Fruit fly (Drosophila melanogaster) whole organism, embryonic: ENCODE measurements around the gene Ttc19.

ENCODE experiments used
- Antp ChIP-seq: fragments of 200-800 bp; sonication (Bioruptor generic); optimal IDR thresholded peaks from 3 replicates; lab custom pipeline; 2016; ENCODE audit warnings: missing biosample characterization, missing genetic modification characterization
- Asciz ChIP-seq: fragments of 200-800 bp; sonication (Bioruptor generic); optimal IDR thresholded peaks from 2 replicates; lab custom pipeline; 2017; ENCODE audit warnings: missing biosample characterization, mild to moderate bottlenecking, missing genetic modification characterization, missing genetic modification reagents
- Atf6 ChIP-seq: fragments of 200-800 bp; sonication (Bioruptor generic); IDR thresholded peaks from 2 replicates; pipeline ENCODE4 v1.3.6; 2022; ENCODE audit warnings: missing biosample characterization, missing genetic modification characterization
- Bdp1 ChIP-seq: fragments of 200-800 bp; sonication (Bioruptor generic); optimal IDR thresholded peaks from 3 replicates; lab custom pipeline; 2016; ENCODE audit warnings: missing biosample characterization, missing genetic modification characterization
- Bgb ChIP-seq: fragments of 200-800 bp; sonication (Bioruptor generic); IDR thresholded peaks from 2 replicates; pipeline ENCODE4 v1.3.6; 2022; ENCODE audit warnings: missing biosample characterization, missing genetic modification characterization; ENCODE audit not compliant: partially characterized antibody
- C15 ChIP-seq: fragments of 200-800 bp; sonication (Bioruptor generic); IDR thresholded peaks from 3 replicates; pipeline ENCODE4 v1.3.6; 2022; ENCODE audit warnings: missing biosample characterization, missing genetic modification characterization
- CG11560 ChIP-seq: fragments of 200-800 bp; sonication (Bioruptor generic); IDR thresholded peaks from 3 replicates; pipeline ENCODE4 v1.3.6; 2022; ENCODE audit warnings: missing biosample characterization, missing genetic modification characterization
- CG11695 ChIP-seq: fragments of 200-800 bp; sonication (Bioruptor generic); IDR thresholded peaks from 3 replicates; pipeline ENCODE4 v1.3.6; 2022; ENCODE audit warnings: missing biosample characterization, missing genetic modification characterization
- CG11696 ChIP-seq: fragments of 200-800 bp; sonication (Bioruptor generic); IDR thresholded peaks from 2 replicates; pipeline ENCODE4 v1.3.6; 2022; ENCODE audit warnings: missing biosample characterization, missing genetic modification characterization
- CG12104 ChIP-seq: fragments of 200-800 bp; sonication (Bioruptor generic); optimal IDR thresholded peaks from 3 replicates; lab custom pipeline; 2016; ENCODE audit warnings: missing biosample characterization, missing genetic modification characterization
- CG12744 ChIP-seq: fragments of 200-800 bp; sonication (Bioruptor generic); optimal IDR thresholded peaks from 2 replicates; lab custom pipeline; 2016; ENCODE audit warnings: missing biosample characterization, missing genetic modification characterization
- CG14441 ChIP-seq: fragments of 200-800 bp; sonication (Bioruptor generic); IDR thresholded peaks from 2 replicates; pipeline ENCODE4 v1.3.6; 2022; ENCODE audit warnings: missing biosample characterization, missing genetic modification characterization
- CG15601 ChIP-seq: fragments of 200-800 bp; sonication (Bioruptor generic); optimal IDR thresholded peaks from 3 replicates; lab custom pipeline; 2019; ENCODE audit warnings: missing biosample characterization, mild to moderate bottlenecking, missing genetic modification characterization, moderate library complexity
- CG1602 ChIP-seq: fragments of 200-800 bp; sonication (Bioruptor generic); optimal IDR thresholded peaks from 3 replicates; lab custom pipeline; 2016; ENCODE audit warnings: missing biosample characterization, missing genetic modification characterization
- CG18476 ChIP-seq: fragments of 200-800 bp; sonication (Bioruptor generic); optimal IDR thresholded peaks from 2 replicates; lab custom pipeline; 2016; ENCODE audit warnings: missing biosample characterization, mild to moderate bottlenecking, missing genetic modification characterization
- CG18599 ChIP-seq: fragments of 200-800 bp; sonication (Bioruptor generic); optimal IDR thresholded peaks from 3 replicates; lab custom pipeline; 2017; ENCODE audit warnings: missing biosample characterization, missing genetic modification characterization, mild to moderate bottlenecking, moderate library complexity, missing genetic modification reagents
- CG18764 ChIP-seq: fragments of 200-800 bp; sonication (Bioruptor generic); optimal IDR thresholded peaks from 3 replicates; lab custom pipeline; 2016; ENCODE audit warnings: missing biosample characterization, missing genetic modification characterization
- CG2712 ChIP-seq: fragments of 200-800 bp; optimal IDR thresholded peaks from 3 replicates; lab custom pipeline; 2019; ENCODE audit warnings: missing biosample characterization, mild to moderate bottlenecking, missing genetic modification characterization, moderate library complexity
- CG2889 ChIP-seq: fragments of 200-800 bp; sonication (Bioruptor generic); IDR thresholded peaks from 3 replicates; pipeline ENCODE4 v1.3.6; 2022; ENCODE audit warnings: missing biosample characterization, missing genetic modification characterization
- CG31441 ChIP-seq: fragments of 200-800 bp; sonication (Bioruptor generic); IDR thresholded peaks from 2 replicates; pipeline ENCODE4 v1.3.6; 2022; ENCODE audit warnings: missing biosample characterization, missing genetic modification characterization
- CG34422 ChIP-seq: fragments of 200-800 bp; sonication (Bioruptor generic); IDR thresholded peaks from 3 replicates; pipeline ENCODE4 v1.3.6; 2022; ENCODE audit warnings: missing biosample characterization, missing genetic modification characterization
- CG4328 ChIP-seq: fragments of 200-800 bp; sonication (Bioruptor generic); optimal IDR thresholded peaks from 3 replicates; lab custom pipeline; 2017; ENCODE audit warnings: missing biosample characterization, missing genetic modification reagents, missing genetic modification characterization
- CG4360 ChIP-seq: fragments of 200-800 bp; sonication (Bioruptor generic); IDR thresholded peaks from 2 replicates; pipeline ENCODE4 v1.3.6; 2022; ENCODE audit warnings: missing biosample characterization, missing genetic modification characterization
- CG6175 ChIP-seq: fragments of 200-800 bp; sonication (Bioruptor generic); IDR thresholded peaks from 3 replicates; pipeline ENCODE4 v1.3.6; 2022; ENCODE audit warnings: missing biosample characterization, missing genetic modification characterization
- Ets65A ChIP-seq: fragments of 200-800 bp; sonication (Bioruptor generic); peaks from one replicate; lab custom pipeline; 2016; ENCODE audit warnings: missing biosample characterization, missing genetic modification characterization
- HLH4C ChIP-seq: fragments of 200-800 bp; sonication (Bioruptor generic); IDR thresholded peaks from 3 replicates; pipeline ENCODE4 v1.3.6; 2022; ENCODE audit warnings: missing biosample characterization, missing genetic modification characterization; ENCODE audit not compliant: partially characterized antibody
- Hmr ChIP-seq: fragments of 200-800 bp; sonication (Bioruptor generic); optimal IDR thresholded peaks from 3 replicates; lab custom pipeline; 2017; ENCODE audit warnings: mild to moderate bottlenecking, missing biosample characterization, missing genetic modification reagents, missing genetic modification characterization
- Hmx ChIP-seq: fragments of 200-800 bp; sonication (Bioruptor generic); optimal IDR thresholded peaks from 2 replicates; lab custom pipeline; 2016; ENCODE audit warnings: missing biosample characterization, missing genetic modification characterization
- Hsf ChIP-seq: fragments of 200-800 bp; sonication (Bioruptor generic); optimal IDR thresholded peaks from 3 replicates; lab custom pipeline; 2016; ENCODE audit warnings: missing biosample characterization, missing genetic modification characterization
- Meics ChIP-seq: fragments of 200-800 bp; sonication (Bioruptor generic); optimal IDR thresholded peaks from 2 replicates; lab custom pipeline; 2017; ENCODE audit warnings: missing biosample characterization, mild to moderate bottlenecking, missing genetic modification characterization
- NK7.1 ChIP-seq: fragments of 200-800 bp; sonication (Bioruptor generic); optimal IDR thresholded peaks from 3 replicates; lab custom pipeline; 2016; ENCODE audit warnings: missing biosample characterization, missing genetic modification characterization
- Rx ChIP-seq: fragments of 200-800 bp; sonication (Bioruptor generic); IDR thresholded peaks from 2 replicates; pipeline ENCODE4 v1.3.6; 2022; ENCODE audit warnings: missing biosample characterization, missing genetic modification characterization
- Six4 ChIP-seq: fragments of 200-800 bp; sonication (Bioruptor generic); optimal IDR thresholded peaks from 2 replicates; lab custom pipeline; 2016; ENCODE audit warnings: missing biosample characterization, missing genetic modification characterization
- Xrp1 ChIP-seq: fragments of 200-800 bp; sonication (Bioruptor generic); IDR thresholded peaks from 2 replicates; pipeline ENCODE4 v1.3.6; 2022; ENCODE audit warnings: missing biosample characterization, missing genetic modification characterization
- abd-A ChIP-seq: fragments of 200-800 bp; sonication (Bioruptor generic); optimal IDR thresholded peaks from 3 replicates; lab custom pipeline; 2019; ENCODE audit warnings: missing biosample characterization, mild to moderate bottlenecking, missing genetic modification characterization, moderate library complexity
- chinmo ChIP-seq: fragments of 200-800 bp; sonication (Bioruptor generic); IDR thresholded peaks from 4 replicates; pipeline ENCODE4 v1.3.6; 2022; ENCODE audit warnings: missing biosample characterization, missing genetic modification characterization; ENCODE audit not compliant: partially characterized antibody
- ci ChIP-seq: fragments of 200-800 bp; sonication (Bioruptor generic); IDR thresholded peaks from 3 replicates; pipeline ENCODE4 v1.3.6; 2022; ENCODE audit warnings: missing biosample characterization, missing genetic modification characterization
- corto ChIP-seq: fragments of 200-800 bp; sonication (Bioruptor generic); optimal IDR thresholded peaks from 2 replicates; lab custom pipeline; 2016; ENCODE audit warnings: missing biosample characterization, mild to moderate bottlenecking, missing genetic modification characterization, moderate library complexity
- croc ChIP-seq: fragments of 200-800 bp; sonication (Bioruptor generic); conservative IDR thresholded peaks from 3 replicates; pipeline ENCODE4 v1.3.6; 2022; ENCODE audit warnings: missing biosample characterization, missing genetic modification characterization
- crol ChIP-seq: fragments of 200-800 bp; sonication (Bioruptor generic); IDR thresholded peaks from 2 replicates; pipeline ENCODE4 v1.3.6; 2022; ENCODE audit warnings: missing biosample characterization, missing genetic modification characterization
- exex ChIP-seq: fragments of 200-800 bp; sonication (Bioruptor generic); optimal IDR thresholded peaks from 4 replicates; lab custom pipeline; 2018; ENCODE audit warnings: missing biosample characterization, mild to moderate bottlenecking, missing genetic modification characterization, moderate library complexity
- lbe ChIP-seq: fragments of 200-800 bp; sonication (Bioruptor generic); optimal IDR thresholded peaks from 2 replicates; lab custom pipeline; 2016; ENCODE audit warnings: missing biosample characterization, mild to moderate bottlenecking, missing genetic modification characterization
- pros ChIP-seq: fragments of 200-800 bp; sonication (Bioruptor generic); optimal IDR thresholded peaks from 3 replicates; lab custom pipeline; 2019; ENCODE audit warnings: missing biosample characterization, mild to moderate bottlenecking, missing genetic modification characterization, moderate library complexity
- sc ChIP-seq, 3 experiments: fragments of >200 bp in 2 of 3; fragments of 200-800 bp in 1 of 3; sonication (Bioruptor generic) in 1 of 3; optimal IDR thresholded peaks; 2 replicates in 2 of 3; 3 replicates in 1 of 3; lab custom pipeline; 2017; ENCODE audit warnings: mild to moderate bottlenecking in 1 of 3, missing biosample characterization in 1 of 3, missing genetic modification characterization in 1 of 3, missing genetic modification reagents in 1 of 3
- sd ChIP-seq: fragments of 200-800 bp; sonication (Bioruptor generic); optimal IDR thresholded peaks from 3 replicates; lab custom pipeline; 2018; ENCODE audit warnings: missing biosample characterization, mild to moderate bottlenecking, missing genetic modification characterization, moderate library complexity
- sens ChIP-seq: fragments of 200-800 bp; sonication (Bioruptor generic); peaks from one replicate; lab custom pipeline; 2016; ENCODE audit warnings: missing biosample characterization, missing genetic modification characterization
- slbo ChIP-seq: fragments of 200-800 bp; sonication (Bioruptor generic); IDR thresholded peaks from 2 replicates; pipeline ENCODE4 v1.3.6; 2022; ENCODE audit warnings: missing biosample characterization, missing genetic modification characterization
- trem ChIP-seq: fragments of 200-800 bp; optimal IDR thresholded peaks from 3 replicates; lab custom pipeline; 2019; ENCODE audit warnings: missing biosample characterization, mild to moderate bottlenecking, missing genetic modification characterization, moderate library complexity
- twi ChIP-seq: fragments of 200-800 bp; optimal IDR thresholded peaks from 2 replicates; lab custom pipeline; 2019; ENCODE audit warnings: missing biosample characterization, mild to moderate bottlenecking, missing genetic modification characterization, moderate library complexity

Gene Ttc19

DNA sequence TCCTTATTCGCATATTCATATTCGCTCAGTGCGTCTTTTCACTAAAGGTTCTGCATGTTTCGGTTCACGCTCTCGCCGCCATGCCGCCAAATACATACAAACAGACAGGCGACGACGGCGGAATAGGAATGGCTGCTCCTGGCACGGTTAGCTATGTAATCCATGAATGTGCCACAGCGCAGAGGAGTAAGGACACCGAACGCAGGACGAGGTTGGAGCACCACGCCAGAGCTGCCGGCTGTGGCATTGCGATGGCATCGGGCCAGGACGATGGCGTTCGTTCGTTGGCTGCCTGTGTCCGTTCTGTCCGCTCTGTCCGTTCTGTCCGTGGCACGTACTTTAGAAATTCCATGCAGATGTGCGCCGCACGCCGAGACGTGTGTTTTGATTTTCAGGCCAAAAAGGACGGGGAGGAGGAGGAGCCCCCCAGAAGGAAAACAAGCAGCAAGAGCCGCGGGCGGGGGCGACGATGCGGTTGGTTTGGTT is 30.0 kb downstream of the Ttc19 start (continued):
- peak; percentile 33; the same call in 1 of the 2 replicates for TF ChIP-seq Bgb
- TF ChIP-seq chinmo (GFP tag; lab: Robert Waterston, UW): no peak
- TF ChIP-seq Atf6 (GFP tag; lab: Robert Waterston, UW): no peak
- TF ChIP-seq trem: no peak
- 0 out of 3 replicates have a peak, but pooled peaks have one; percentile 10 for TF ChIP-seq CG2889 (GFP tag; lab: Robert Waterston, UW)
- TF ChIP-seq lbe (GFP tag; lab: Kevin White, UChicago): no peak
- TF ChIP-seq CG2712: no peak
- no peak for TF ChIP-seq CG15601
- no peak for TF ChIP-seq CG18764
- TF ChIP-seq CG12104 (GFP tag; lab: Kevin White, UChicago): peak; percentile 31
- peak; percentile 5 for TF ChIP-seq abd-A
- peak; percentile 82 for TF ChIP-seq crol
- 0 out of 2 replicates have a peak, but pooled peaks have one; percentile 4 for TF ChIP-seq CG31441 (GFP tag; lab: Robert Waterston, UW)
- 0 out of 3 replicates have a peak, but pooled peaks have one; percentile 4 for TF ChIP-seq croc (GFP tag; lab: Robert Waterston, UW)
- peak; percentile 44 for TF ChIP-seq Ets65A
- no peak for TF ChIP-seq Rx (GFP tag; lab: Robert Waterston, UW)
- peak; percentile 72 for TF ChIP-seq sd (tag; lab: Kevin White, UChicago)
- no peak for TF ChIP-seq Antp (GFP tag; lab: Kevin White, UChicago)
- no peak for TF ChIP-seq CG11560
- peak; percentile 57 for TF ChIP-seq CG18599 (GFP tag; lab: Kevin White, UChicago)
- TF ChIP-seq slbo: 0 out of 2 replicates have a peak, but pooled peaks have one; percentile 1

DNA sequence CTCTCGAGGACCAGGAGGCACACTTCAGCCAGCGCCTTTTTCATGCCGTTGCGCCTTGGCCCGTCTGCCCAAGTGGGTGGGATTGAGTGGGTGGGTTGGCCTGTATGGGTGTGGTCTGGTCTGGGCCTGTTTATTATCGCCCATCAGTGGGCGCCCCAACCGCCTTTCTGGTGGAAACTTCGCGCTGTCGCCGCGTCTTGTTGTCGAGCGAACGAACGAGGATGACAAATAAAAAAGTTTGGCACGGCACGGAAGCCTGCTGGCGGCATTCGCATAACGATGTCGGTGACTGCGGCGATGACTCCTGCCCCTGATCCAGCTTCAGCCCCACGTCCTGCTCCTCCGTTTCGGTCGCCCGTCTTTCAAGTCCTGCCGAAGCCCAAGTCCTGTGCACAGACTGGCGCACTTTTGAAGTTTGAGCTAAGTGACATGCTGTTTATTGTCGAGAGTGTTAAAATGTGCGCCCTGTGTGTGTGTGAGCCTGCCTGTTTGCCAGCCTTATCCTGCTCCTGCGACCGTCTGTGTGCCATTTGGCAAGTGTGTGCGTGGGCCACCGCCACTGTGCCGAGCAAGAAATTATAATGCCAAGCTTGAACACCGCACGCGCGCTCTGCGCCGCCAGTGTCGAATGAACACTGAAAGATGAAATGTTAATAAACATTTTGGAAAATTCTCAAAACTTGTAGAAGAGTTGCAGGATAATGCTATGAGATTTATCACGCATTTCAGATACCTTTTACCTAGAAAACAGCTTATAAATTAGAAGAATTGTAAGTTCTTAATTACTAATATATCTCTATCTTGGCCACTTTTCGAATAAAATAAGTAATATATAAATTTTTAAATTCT is 30.7 kb downstream of the Ttc19 start:
- TF ChIP-seq CG18476: peak; percentile 61
- TF ChIP-seq corto: no peak
- peak; percentile 36 for TF ChIP-seq CG1602
- no peak for TF ChIP-seq CG6175 (GFP tag; lab: Robert Waterston, UW)
- peak; percentile 39 for TF ChIP-seq twi (tag; lab: Kevin White, UChicago)
- TF ChIP-seq Asciz (GFP tag; lab: Kevin White, UChicago): peak; percentile 70
- no peak for TF ChIP-seq Hmx (GFP tag; lab: Kevin White, UChicago)
- peak; percentile 29 for TF ChIP-seq Hsf
- no peak for TF ChIP-seq sc (optimal IDR thresholded peaks at IDR 0.05; lab: Kevin White, UChicago)
- TF ChIP-seq sc (GFP tag; optimal IDR thresholded peaks at IDR 0.05; lab: Kevin White, UChicago): peak; percentile 49
- TF ChIP-seq exex (tag; lab: Kevin White, UChicago): peak; percentile 45
- TF ChIP-seq CG4328 (GFP tag; lab: Kevin White, UChicago): peak; percentile 73
- TF ChIP-seq Bdp1 (GFP tag; lab: Kevin White, UChicago): no peak
- peak; percentile 80 for TF ChIP-seq sens (GFP tag; lab: Kevin White, UChicago)
- peak; percentile 91 for TF ChIP-seq Hmr (GFP tag; lab: Kevin White, UChicago)
- peak; percentile 88 for TF ChIP-seq Meics (GFP tag; lab: Kevin White, UChicago)
- TF ChIP-seq Xrp1: peak; percentile 73
- peak; percentile 50 for TF ChIP-seq CG14441 (GFP tag; lab: Robert Waterston, UW)
- TF ChIP-seq CG12744 (GFP tag; lab: Kevin White, UChicago): no peak
- peak; percentile 68; the same call in 1 of the 3 replicates for TF ChIP-seq CG11695 (GFP tag; lab: Robert Waterston, UW)
- TF ChIP-seq pros (GFP tag; lab: Kevin White, UChicago): no peak
- TF ChIP-seq NK7.1: no peak
- peak; percentile 50; the same call in 1 of the 3 replicates for TF ChIP-seq CG34422 (GFP tag; lab: Robert Waterston, UW)
- TF ChIP-seq Six4 (GFP tag; lab: Kevin White, UChicago): no peak
- TF ChIP-seq ci (GFP tag; lab: Robert Waterston, UW): peak; percentile 17; the same call in 1 of the 3 replicates
- TF ChIP-seq HLH4C: no peak
- no peak for TF ChIP-seq CG11696 (GFP tag; lab: Robert Waterston, UW)
- TF ChIP-seq CG4360 (GFP tag; lab: Robert Waterston, UW): no peak
- TF ChIP-seq C15 (GFP tag; lab: Robert Waterston, UW): no peak
